Worm (Caenorhabditis elegans) whole organism, early embryonic: ENCODE measurements around the gene aat-7.

ENCODE experiments used
- F13C5.2 ChIP-seq: sonication (generic microtip); optimal IDR thresholded peaks from 2 replicates; lab custom pipeline; 2017; ENCODE audit warnings: mild to moderate bottlenecking, missing genetic modification characterization, inconsistent platforms, missing compliant biosample characterization
- ama-1 ChIP-seq: fragments of 150-350 bp; optimal IDR thresholded peaks from 2 replicates; lab custom pipeline; 2014
- flt-1 ChIP-seq: fragments of 200-800 bp; sonication (Bioruptor generic); IDR thresholded peaks from 2 replicates; pipeline ENCODE4 v1.3.6; 2022; ENCODE audit warnings: missing genetic modification characterization, missing compliant biosample characterization
- hnd-1 ChIP-seq: sonication (generic microtip); optimal IDR thresholded peaks from 2 replicates; lab custom pipeline; 2016; ENCODE audit warnings: missing genetic modification characterization, missing compliant biosample characterization
- tra-4 ChIP-seq: sonication (generic microtip); optimal IDR thresholded peaks from 2 replicates; lab custom pipeline; 2017; ENCODE audit warnings: missing genetic modification characterization, missing compliant biosample characterization

DNA sequence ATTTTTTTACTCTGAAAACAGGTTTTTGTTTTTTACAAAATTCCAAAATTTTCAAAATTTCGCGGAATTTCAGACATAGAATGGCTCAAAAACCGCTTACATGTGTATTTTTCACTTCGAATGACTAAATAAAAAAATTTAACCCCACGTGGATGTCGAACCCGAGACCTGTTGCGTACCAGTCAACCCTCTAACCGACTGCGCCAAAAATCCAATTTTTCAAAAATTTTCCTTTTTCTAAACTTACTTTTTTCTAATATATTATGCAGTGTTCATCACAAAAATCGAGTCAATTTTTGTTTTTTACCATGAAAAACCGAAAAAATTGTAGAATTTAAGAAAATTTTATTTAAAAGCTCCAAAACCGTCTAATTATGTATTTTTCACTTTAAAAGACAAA, 20.7 kb upstream of the aat-7 start:
- no peak for TF ChIP-seq flt-1 (GFP tag; lab: Robert Waterston, UW)
- TF ChIP-seq hnd-1 (tag; lab: Kevin White, UChicago), result no peak
- TF ChIP-seq F13C5.2 (tag; lab: Kevin White, UChicago), result no peak
- no peak for TF ChIP-seq tra-4
- TF ChIP-seq ama-1 (lab: Kevin White, UChicago), result no peak
